Worm (Caenorhabditis elegans) whole organism, L4/young adult: ENCODE data around the gene M110.9.

ENCODE experiments used
- W03F9.2 ChIP-seq: fragments of 150-350 bp; optimal IDR thresholded peaks from 2 replicates; lab custom pipeline; 2014; ENCODE audit warnings: missing biosample characterization, missing genetic modification characterization
- him-1 ChIP-seq: sonication (generic microtip); optimal IDR thresholded peaks from 2 replicates; lab custom pipeline; 2016; ENCODE audit warnings: missing genotype, missing genetic modification reagents, missing genetic modification characterization, missing compliant biosample characterization

DNA sequence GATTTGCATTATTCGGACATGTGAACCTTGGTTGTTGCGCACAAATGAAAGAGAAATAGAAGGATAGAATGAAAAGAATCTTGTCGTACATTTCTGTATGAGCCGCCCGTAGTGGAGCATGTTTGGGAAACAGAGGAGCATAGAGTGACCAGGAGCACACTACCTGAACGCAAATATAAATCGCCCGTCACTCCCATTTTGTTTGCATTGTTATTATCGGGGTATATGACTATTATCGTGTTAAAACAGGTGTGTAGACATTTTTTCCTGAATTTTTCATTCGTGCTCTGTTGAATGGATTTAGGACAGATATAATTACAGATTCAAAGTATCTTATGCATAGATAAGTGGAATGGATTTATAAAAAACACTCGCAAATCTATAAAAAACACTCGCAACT, 38.3 kb downstream of the M110.9 start, which contains the start of gene K01C8.2:
- TF ChIP-seq him-1 (tag; lab: Kevin White, UChicago) (no peak), W03F9.2 (tag; lab: Kevin White, UChicago) (no peak)
